Worm (Caenorhabditis elegans): ENCODE measurements around the gene C06G3.3.

DNA sequence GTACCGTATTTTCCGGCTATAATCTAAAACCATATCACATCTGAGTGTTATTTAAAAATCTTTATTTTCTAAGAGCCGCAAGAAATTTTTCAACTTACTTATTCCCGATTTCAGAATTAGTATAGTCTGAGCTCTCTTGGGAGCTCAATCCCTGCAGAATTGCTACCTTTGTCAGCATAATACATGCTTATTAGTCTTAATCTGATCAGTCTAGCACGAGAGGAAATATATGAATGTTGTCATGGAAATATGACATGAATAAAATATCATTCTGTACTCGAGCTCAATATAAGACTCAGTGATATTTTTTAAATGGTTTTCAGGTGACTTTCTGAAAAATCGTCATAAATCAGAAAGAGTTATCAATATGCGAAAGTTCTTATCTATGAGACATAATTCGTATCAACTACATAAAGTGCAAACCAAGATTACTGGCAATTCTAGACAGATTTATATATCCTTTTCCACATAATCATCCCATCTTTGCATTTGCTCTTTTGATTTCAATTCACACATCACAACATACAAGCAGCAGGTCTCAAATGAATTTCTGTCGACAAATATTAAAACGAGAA is 9.5 kb downstream of the C06G3.3 start:
- TF ChIP-seq ama-1 (optimal IDR thresholded peaks at IDR 0.05) (no peak), ama-1 (GFP tag; optimal IDR thresholded peaks at IDR 0.05) (no peak), F57A8.1 (GFP tag; optimal IDR thresholded peaks at IDR 0.05) (no peak), nfya-1 (tag; optimal IDR thresholded peaks at IDR 0.05; ENCODE audit: borderline replicate concordance, insufficient read depth) (no peak), bed-1 (GFP tag; IDR thresholded peaks at IDR 0.05) (no peak), aptf-2 (GFP tag; conservative IDR thresholded peaks at IDR 0.05) (no peak)

Data from whole organism, young adult.